Worm (Caenorhabditis elegans) whole organism, L2 larva: ENCODE measurements around the gene K08E5.6.

ENCODE experiments used
- C34F6.9 ChIP-seq: fragments of 150-350 bp; optimal IDR thresholded peaks from 2 replicates; lab custom pipeline; 2014; ENCODE audit warnings: missing biosample characterization, missing genetic modification characterization
- F13H6.1 ChIP-seq: sonication (generic microtip); optimal IDR thresholded peaks from 2 replicates; lab custom pipeline; 2016; ENCODE audit warnings: missing genetic modification characterization, missing compliant biosample characterization
- R02D3.7 ChIP-seq: fragments of 150-350 bp; optimal IDR thresholded peaks from 2 replicates; lab custom pipeline; 2014; ENCODE audit warnings: missing biosample characterization, missing genetic modification characterization
- Y55F3AM.14 ChIP-seq: fragments of 200-800 bp; sonication (Bioruptor generic); optimal IDR thresholded peaks from 2 replicates; lab custom pipeline; 2018; ENCODE audit warnings: mild to moderate bottlenecking, missing genetic modification characterization, missing compliant biosample characterization
- ZK546.5 ChIP-seq: sonication (generic microtip); optimal IDR thresholded peaks from 2 replicates; lab custom pipeline; 2017; ENCODE audit warnings: missing biosample characterization, missing genetic modification characterization
- alr-1 ChIP-seq: fragments of 150-350 bp; optimal IDR thresholded peaks from 2 replicates; lab custom pipeline; 2014; ENCODE audit warnings: missing biosample characterization, missing genetic modification characterization
- aly-2 ChIP-seq: fragments of 150-350 bp; optimal IDR thresholded peaks from 2 replicates; lab custom pipeline; 2014; ENCODE audit warnings: missing biosample characterization, missing genetic modification characterization
- ama-1 ChIP-seq: fragments of 150-350 bp; optimal IDR thresholded peaks from 2 replicates; lab custom pipeline; 2018; ENCODE audit warnings: inconsistent platforms
- blmp-1 ChIP-seq: sonication (generic microtip); optimal IDR thresholded peaks from 2 replicates; lab custom pipeline; 2017; ENCODE audit warnings: missing genetic modification characterization, mild to moderate bottlenecking, missing compliant biosample characterization, antibody characterized with exemption, moderate library complexity; ENCODE audit not compliant: insufficient read depth
- ceh-16 ChIP-seq: fragments of 150-350 bp; optimal IDR thresholded peaks from 2 replicates; lab custom pipeline; 2014; ENCODE audit warnings: missing biosample characterization, missing genetic modification characterization
- ceh-82 ChIP-seq: fragments of 150-350 bp; optimal IDR thresholded peaks from 2 replicates; lab custom pipeline; 2014; ENCODE audit warnings: missing biosample characterization, missing genetic modification characterization
- crh-2 ChIP-seq: sonication (generic microtip); optimal IDR thresholded peaks from 2 replicates; lab custom pipeline; 2017; ENCODE audit warnings: missing biosample characterization, missing genetic modification characterization
- dmd-4 ChIP-seq: sonication (generic microtip); optimal IDR thresholded peaks from 2 replicates; lab custom pipeline; 2017; ENCODE audit warnings: missing biosample characterization, missing genetic modification characterization
- egl-27 ChIP-seq: sonication (generic microtip); optimal IDR thresholded peaks from 3 replicates; lab custom pipeline; 2017; ENCODE audit warnings: missing biosample characterization, missing genetic modification reagents, missing genetic modification characterization
- elt-1 ChIP-seq: fragments of 150-350 bp; optimal IDR thresholded peaks from 2 replicates; lab custom pipeline; 2014; ENCODE audit warnings: missing biosample characterization, missing genetic modification characterization
- elt-3 ChIP-seq: sonication (generic microtip); optimal IDR thresholded peaks from 2 replicates; lab custom pipeline; 2017; ENCODE audit warnings: missing biosample characterization, missing genetic modification characterization
- fos-1 ChIP-seq: fragments of 150-350 bp; optimal IDR thresholded peaks from 2 replicates; lab custom pipeline; 2014; ENCODE audit warnings: missing biosample characterization, missing genetic modification characterization
- gmeb-1 ChIP-seq: fragments of 150-350 bp; optimal IDR thresholded peaks from 2 replicates; lab custom pipeline; 2014; ENCODE audit warnings: missing biosample characterization, missing genetic modification characterization
- lin-13 ChIP-seq: fragments of 150-350 bp; optimal IDR thresholded peaks from 2 replicates; lab custom pipeline; 2014; ENCODE audit warnings: missing biosample characterization, missing genetic modification reagents, missing genetic modification characterization
- lsy-2 ChIP-seq, 2 experiments: fragments of 150-350 bp in 1 of 2; sonication (generic microtip) in 1 of 2; optimal IDR thresholded peaks; 2 replicates each; lab custom pipeline; 2014 to 2017; ENCODE audit warnings: missing biosample characterization in 2 of 2, missing genetic modification characterization in 2 of 2
- mab-5 ChIP-seq: fragments of 150-350 bp; optimal IDR thresholded peaks from 2 replicates; lab custom pipeline; 2014; ENCODE audit warnings: missing biosample characterization, missing genetic modification characterization
- mbf-1 ChIP-seq: sonication (generic microtip); optimal IDR thresholded peaks from 2 replicates; lab custom pipeline; 2017; ENCODE audit warnings: missing biosample characterization, missing genetic modification characterization
- mdl-1 ChIP-seq, 2 experiments: fragments of 150-350 bp in 1 of 2; sonication (generic microtip) in 1 of 2; optimal IDR thresholded peaks; 2 replicates each; lab custom pipeline; 2017; ENCODE audit warnings: missing biosample characterization in 2 of 2, missing genetic modification characterization in 2 of 2
- nhr-10 ChIP-seq: sonication (generic microtip); optimal IDR thresholded peaks from 2 replicates; lab custom pipeline; 2017; ENCODE audit warnings: missing biosample characterization, missing genetic modification characterization
- nhr-11 ChIP-seq: fragments of 150-350 bp; optimal IDR thresholded peaks from 2 replicates; lab custom pipeline; 2014; ENCODE audit warnings: missing biosample characterization, missing genetic modification characterization
- nhr-12 ChIP-seq: fragments of 150-350 bp; optimal IDR thresholded peaks from 2 replicates; lab custom pipeline; 2014; ENCODE audit warnings: missing biosample characterization, missing genetic modification characterization
- nhr-129 ChIP-seq: fragments of 150-350 bp; optimal IDR thresholded peaks from 2 replicates; lab custom pipeline; 2014; ENCODE audit warnings: missing biosample characterization, missing genetic modification characterization
- nhr-21 ChIP-seq: fragments of 150-350 bp; optimal IDR thresholded peaks from 2 replicates; lab custom pipeline; 2014; ENCODE audit warnings: missing biosample characterization, missing genetic modification characterization
- nhr-23 ChIP-seq: fragments of 150-350 bp; optimal IDR thresholded peaks from 2 replicates; lab custom pipeline; 2014; ENCODE audit warnings: missing biosample characterization, missing genetic modification reagents, missing genetic modification characterization
- nhr-237 ChIP-seq: fragments of 150-350 bp; optimal IDR thresholded peaks from 2 replicates; lab custom pipeline; 2014; ENCODE audit warnings: missing biosample characterization, missing genetic modification characterization
- nhr-25 ChIP-seq: fragments of 150-350 bp; sonication (generic microtip); optimal IDR thresholded peaks from 3 replicates; lab custom pipeline; 2014; ENCODE audit warnings: missing biosample characterization, missing genetic modification characterization
- nhr-6 ChIP-seq: fragments of 150-350 bp; optimal IDR thresholded peaks from 2 replicates; lab custom pipeline; 2014; ENCODE audit warnings: missing biosample characterization, missing genetic modification characterization
- nhr-77 ChIP-seq: fragments of 150-350 bp; optimal IDR thresholded peaks from 2 replicates; lab custom pipeline; 2014; ENCODE audit warnings: missing biosample characterization, missing genetic modification characterization
- peb-1 ChIP-seq: fragments of 150-350 bp; optimal IDR thresholded peaks from 2 replicates; lab custom pipeline; 2014; ENCODE audit warnings: missing biosample characterization, missing genetic modification characterization
- sem-4 ChIP-seq: fragments of 150-350 bp; optimal IDR thresholded peaks from 2 replicates; lab custom pipeline; 2014; ENCODE audit warnings: missing biosample characterization, missing genetic modification reagents, missing genetic modification characterization
- skn-1 ChIP-seq: sonication (generic microtip); optimal IDR thresholded peaks from 2 replicates; lab custom pipeline; 2017; ENCODE audit warnings: missing biosample characterization, missing genetic modification characterization
- sma-3 ChIP-seq: sonication (generic microtip); optimal IDR thresholded peaks from 2 replicates; lab custom pipeline; 2016; ENCODE audit warnings: missing genetic modification reagents, missing genetic modification characterization, missing compliant biosample characterization
- sma-9 ChIP-seq, 2 experiments: fragments of 150-350 bp in 1 of 2; sonication (generic microtip) in 1 of 2; optimal IDR thresholded peaks; 2 replicates each; lab custom pipeline; 2014 to 2016; ENCODE audit warnings: missing genetic modification characterization in 2 of 2, mild to moderate bottlenecking in 1 of 2, missing biosample characterization in 1 of 2, missing compliant biosample characterization in 1 of 2, missing genetic modification reagents in 1 of 2, moderate library complexity in 1 of 2
- snpc-4 ChIP-seq: fragments of 150-350 bp; optimal IDR thresholded peaks from 2 replicates; lab custom pipeline; 2014; ENCODE audit warnings: missing biosample characterization, missing genetic modification characterization
- unc-39 ChIP-seq: fragments of 150-350 bp; optimal IDR thresholded peaks from 2 replicates; lab custom pipeline; 2014; ENCODE audit warnings: missing biosample characterization, missing genetic modification characterization
- unc-55 ChIP-seq: fragments of 150-350 bp; sonication (generic microtip); optimal IDR thresholded peaks from 3 replicates; lab custom pipeline; 2014; ENCODE audit warnings: missing biosample characterization, missing genetic modification reagents, missing genetic modification characterization
- unc-62 ChIP-seq: fragments of 150-350 bp; optimal IDR thresholded peaks from 2 replicates; lab custom pipeline; 2014; ENCODE audit warnings: missing biosample characterization, missing genetic modification reagents, missing genetic modification characterization
- zag-1 ChIP-seq: fragments of 150-350 bp; optimal IDR thresholded peaks from 2 replicates; lab custom pipeline; 2014; ENCODE audit warnings: missing biosample characterization, missing genetic modification characterization
- ztf-1 ChIP-seq: fragments of 200-800 bp; sonication (Bioruptor generic); conservative IDR thresholded peaks from 2 replicates; pipeline ENCODE4 v1.3.6; 2022; ENCODE audit warnings: missing genetic modification characterization, missing compliant biosample characterization

Gene K08E5.6

DNA sequence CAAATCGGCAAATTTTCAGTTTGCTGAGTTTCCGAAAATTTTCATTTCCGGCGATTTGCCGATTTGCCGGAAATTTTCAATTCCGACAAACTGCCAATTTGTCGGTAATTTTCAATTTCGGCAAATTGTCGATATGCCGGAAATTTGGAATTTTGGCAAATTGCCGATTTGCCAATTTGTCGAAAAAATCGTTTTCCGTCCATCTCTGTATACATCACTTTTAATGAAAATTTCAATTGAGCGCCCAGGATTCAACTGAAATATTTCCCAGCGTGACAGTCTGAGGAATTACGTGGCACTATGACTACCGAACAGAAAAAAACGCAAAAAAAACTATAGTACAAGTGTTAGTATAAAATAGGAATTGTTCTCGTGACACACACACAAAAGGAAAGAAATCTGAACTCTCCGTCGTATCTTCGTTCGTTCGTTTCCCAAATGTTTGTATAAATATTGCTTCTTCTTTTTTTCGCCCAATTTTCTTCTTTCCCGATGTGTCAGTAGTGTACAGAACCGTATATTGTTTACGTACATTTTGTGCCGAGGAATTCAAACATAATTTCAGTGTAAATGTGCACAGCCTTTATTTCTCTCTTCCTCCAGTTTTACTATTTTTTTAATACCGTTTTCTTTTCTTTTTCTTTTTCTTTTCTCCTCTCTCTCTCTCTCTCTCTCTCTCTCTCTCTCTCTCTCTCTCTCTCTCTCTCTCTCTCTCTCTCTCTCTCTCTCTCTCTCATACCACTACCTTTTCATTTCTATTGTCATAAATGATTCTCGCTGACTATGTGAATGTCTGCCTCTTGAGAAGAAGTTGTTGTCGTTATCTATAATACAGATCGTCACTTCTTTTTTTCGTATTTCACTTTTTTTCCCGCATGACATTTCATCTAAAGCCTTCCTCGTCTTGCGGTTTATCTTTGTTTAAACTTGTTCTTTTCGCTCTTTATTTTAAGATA lies 8.1 kb upstream of the K08E5.6 start:
- TF ChIP-seq ama-1 (no peak), gmeb-1 (peak; percentile 43), nhr-25 (tag; lab: Kevin White, UChicago) (peak; percentile 42), nhr-129 (tag; lab: Kevin White, UChicago) (no peak), ztf-1 (GFP tag; lab: Robert Waterston, UW) (no peak), lsy-2 (tag; optimal IDR thresholded peaks at IDR 0.05; lab: Kevin White, UChicago) (peak in 1 of 2 experiments; percentile 25), skn-1 (tag; lab: Kevin White, UChicago) (no peak), egl-27 (peak; percentile 7), crh-2 (tag; lab: Kevin White, UChicago) (peak; percentile 8), C34F6.9 (no peak), blmp-1 (tag; lab: Kevin White, UChicago) (peak; percentile 45), dmd-4 (no peak), aly-2 (tag; lab: Kevin White, UChicago) (no peak), nhr-12 (tag; lab: Kevin White, UChicago) (no peak), fos-1 (tag; lab: Kevin White, UChicago) (peak; percentile 46), mab-5 (tag; lab: Kevin White, UChicago) (no peak), Y55F3AM.14 (GFP tag; lab: Kevin White, UChicago) (peak; percentile 20)
- TF ChIP-seq, all 48 proteins: peak for 8

DNA sequence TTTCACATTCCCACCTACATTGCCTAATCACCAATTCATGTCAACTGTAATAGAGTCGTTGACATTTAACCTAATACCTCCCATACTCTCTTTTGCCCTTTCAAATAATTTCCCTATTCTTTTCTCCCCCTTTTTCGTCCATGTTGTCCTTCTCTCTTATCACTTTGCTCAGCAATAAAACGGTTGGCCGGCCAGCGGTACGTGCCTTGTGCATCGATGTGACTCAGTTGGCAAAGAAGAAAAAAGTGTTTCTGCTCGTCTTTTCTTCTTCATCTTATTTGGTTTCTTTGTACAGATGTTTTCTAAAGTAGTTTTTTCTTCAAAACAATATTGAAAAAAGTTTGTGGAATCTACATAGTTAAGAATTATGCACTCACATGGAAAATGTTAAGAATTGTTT lies 6.3 kb upstream of the K08E5.6 start:
- peak; percentile 38 for TF ChIP-seq crh-2 (tag; lab: Kevin White, UChicago)
- TF ChIP-seq sem-4 (tag; lab: Kevin White, UChicago), result no peak
- TF ChIP-seq peb-1, result no peak
- TF ChIP-seq blmp-1 (tag; lab: Kevin White, UChicago), result no peak
- no peak for TF ChIP-seq nhr-23 (tag; lab: Kevin White, UChicago)
- no peak for TF ChIP-seq nhr-25 (tag; lab: Kevin White, UChicago)
- TF ChIP-seq fos-1 (tag; lab: Kevin White, UChicago), result peak; percentile 88
- TF ChIP-seq zag-1 (tag; lab: Kevin White, UChicago), result no peak

DNA sequence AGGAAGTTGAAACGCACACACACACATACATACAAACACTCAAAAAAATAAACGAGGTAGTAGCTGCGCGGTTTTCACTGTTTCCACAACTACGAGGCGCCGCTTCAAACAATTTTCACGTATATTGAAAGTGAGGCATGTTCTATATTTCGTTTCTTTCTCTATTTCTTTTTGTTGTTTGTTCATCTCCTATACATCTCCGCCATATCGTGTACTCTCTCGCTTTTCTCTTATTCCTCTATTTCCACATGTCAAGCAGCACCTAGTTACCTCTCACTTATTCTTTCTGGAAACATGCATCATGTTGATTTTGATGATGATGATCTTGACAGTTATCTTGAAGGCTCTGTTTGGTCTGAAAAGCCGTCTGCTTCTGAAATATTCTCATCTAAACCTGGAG lies 4.1 kb upstream of the K08E5.6 start, which contains the start of gene ZK1128.7:
Gene ZK1128.7, plus strand, starts transcription at position 229 of the 400 bp plus-strand sequence.
- no peak for TF ChIP-seq dmd-4
- TF ChIP-seq peb-1, result no peak
- no peak for TF ChIP-seq skn-1 (tag; lab: Kevin White, UChicago)
- TF ChIP-seq unc-62 (GFP tag; lab: Kevin White, UChicago), result no peak
- TF ChIP-seq sem-4 (tag; lab: Kevin White, UChicago), result no peak
- no peak for TF ChIP-seq nhr-21 (tag; lab: Kevin White, UChicago)
- no peak for TF ChIP-seq gmeb-1
- TF ChIP-seq crh-2 (tag; lab: Kevin White, UChicago), result no peak
- TF ChIP-seq mbf-1 (tag; lab: Kevin White, UChicago), result no peak
- TF ChIP-seq nhr-11 (tag; lab: Kevin White, UChicago), result no peak
- no peak for TF ChIP-seq elt-1
- no peak for TF ChIP-seq ZK546.5 (tag; lab: Kevin White, UChicago)
- TF ChIP-seq zag-1 (tag; lab: Kevin White, UChicago), result no peak
- TF ChIP-seq nhr-12 (tag; lab: Kevin White, UChicago), result no peak
- TF ChIP-seq ceh-16 (tag; lab: Kevin White, UChicago), result no peak
- no peak for TF ChIP-seq ama-1
- peak; percentile 22 for TF ChIP-seq blmp-1 (tag; lab: Kevin White, UChicago)
- TF ChIP-seq nhr-237 (tag; lab: Kevin White, UChicago), result no peak
- no peak for TF ChIP-seq ceh-82
- no peak for TF ChIP-seq alr-1 (tag; lab: Kevin White, UChicago)
- TF ChIP-seq ztf-1 (GFP tag; lab: Robert Waterston, UW), result no peak
- TF ChIP-seq nhr-77, result no peak
- TF ChIP-seq nhr-6 (tag; lab: Kevin White, UChicago), result no peak
- TF ChIP-seq lsy-2 (tag; optimal IDR thresholded peaks at IDR 0.05; lab: Kevin White, UChicago), result peak in 1 of 2 experiments; percentile 30
- TF ChIP-seq aly-2 (tag; lab: Kevin White, UChicago), result no peak
- no peak for TF ChIP-seq sma-3 (GFP tag; lab: Kevin White, UChicago)
- no peak for TF ChIP-seq Y55F3AM.14 (GFP tag; lab: Kevin White, UChicago)
- no peak for TF ChIP-seq unc-39
- TF ChIP-seq sma-9 (GFP tag; optimal IDR thresholded peaks at IDR 0.05; lab: Kevin White, UChicago), result peak; percentile 20
- TF ChIP-seq sma-9 (tag; optimal IDR thresholded peaks at IDR 0.05; lab: Kevin White, UChicago), result no peak
- no peak for TF ChIP-seq mab-5 (tag; lab: Kevin White, UChicago)
- no peak for TF ChIP-seq lin-13
- TF ChIP-seq nhr-23 (tag; lab: Kevin White, UChicago), result no peak
- no peak for TF ChIP-seq nhr-129 (tag; lab: Kevin White, UChicago)
- TF ChIP-seq R02D3.7 (tag; lab: Kevin White, UChicago), result no peak
- no peak for TF ChIP-seq snpc-4 (tag; lab: Kevin White, UChicago)
- TF ChIP-seq nhr-10 (tag; lab: Kevin White, UChicago), result no peak
- TF ChIP-seq nhr-25 (tag; lab: Kevin White, UChicago), result no peak
- peak; percentile 43 for TF ChIP-seq F13H6.1 (tag; lab: Kevin White, UChicago)
- TF ChIP-seq mdl-1 (tag; optimal IDR thresholded peaks at IDR 0.05; lab: Kevin White, UChicago), result no peak
- peak; percentile 36 for TF ChIP-seq unc-55 (GFP tag; lab: Kevin White, UChicago)
- no peak for TF ChIP-seq elt-3 (tag; lab: Kevin White, UChicago)
- TF ChIP-seq egl-27, result no peak
